Worm (Caenorhabditis elegans) whole organism, early embryonic: Measurements from ENCODE around the gene sdc-3.

Experiments
- B0310.2 ChIP-seq: sonication (generic microtip); optimal IDR thresholded peaks from 2 replicates; lab custom pipeline; 2016; ENCODE audit warnings: mild to moderate bottlenecking, missing genetic modification characterization, missing compliant biosample characterization
- F13C5.2 ChIP-seq: sonication (generic microtip); optimal IDR thresholded peaks from 2 replicates; lab custom pipeline; 2017; ENCODE audit warnings: mild to moderate bottlenecking, missing genetic modification characterization, inconsistent platforms, missing compliant biosample characterization
- aly-1 ChIP-seq: sonication (generic microtip); optimal IDR thresholded peaks from 2 replicates; lab custom pipeline; 2016; ENCODE audit warnings: missing genetic modification characterization, missing compliant biosample characterization
- ama-1 ChIP-seq: fragments of 150-350 bp; optimal IDR thresholded peaks from 2 replicates; lab custom pipeline; 2014
- ceh-13 ChIP-seq: fragments of 200-800 bp; sonication (Bioruptor generic); optimal IDR thresholded peaks from 2 replicates; lab custom pipeline; 2018; ENCODE audit warnings: mild to moderate bottlenecking, missing genetic modification characterization, missing compliant biosample characterization
- ceh-36 ChIP-seq: sonication (generic microtip); optimal IDR thresholded peaks from 2 replicates; lab custom pipeline; 2016; ENCODE audit warnings: missing genetic modification characterization, inconsistent platforms, missing compliant biosample characterization
- ets-7 ChIP-seq: sonication (generic microtip); optimal IDR thresholded peaks from 2 replicates; lab custom pipeline; 2016; ENCODE audit warnings: missing genotype, missing genetic modification characterization, missing compliant biosample characterization
- flt-1 ChIP-seq: fragments of 200-800 bp; sonication (Bioruptor generic); IDR thresholded peaks from 2 replicates; pipeline ENCODE4 v1.3.6; 2022; ENCODE audit warnings: missing genetic modification characterization, missing compliant biosample characterization
- hmbx-1 ChIP-seq: sonication (generic microtip); optimal IDR thresholded peaks from 2 replicates; lab custom pipeline; 2016; ENCODE audit warnings: mild to moderate bottlenecking, missing genetic modification characterization, missing compliant biosample characterization
- hmg-4 ChIP-seq: fragments of 200-800 bp; sonication (Bioruptor generic); optimal IDR thresholded peaks from 2 replicates; lab custom pipeline; 2018; ENCODE audit warnings: mild to moderate bottlenecking, missing genetic modification characterization, missing compliant biosample characterization
- hnd-1 ChIP-seq: sonication (generic microtip); optimal IDR thresholded peaks from 2 replicates; lab custom pipeline; 2016; ENCODE audit warnings: missing genetic modification characterization, missing compliant biosample characterization
- pes-1 ChIP-seq: fragments of 200-800 bp; sonication (Bioruptor generic); IDR thresholded peaks from 2 replicates; pipeline ENCODE4 v1.3.6; 2022; ENCODE audit warnings: missing genetic modification reagents, missing genetic modification characterization, missing compliant biosample characterization
- scrt-1 ChIP-seq: fragments of 200-800 bp; sonication (Bioruptor generic); IDR thresholded peaks from 2 replicates; pipeline ENCODE4 v1.3.6; 2022; ENCODE audit warnings: missing genetic modification characterization, missing compliant biosample characterization
- sea-1 ChIP-seq: fragments of 200-800 bp; sonication (Bioruptor generic); conservative IDR thresholded peaks from 2 replicates; pipeline ENCODE4 v1.3.6; 2022; ENCODE audit warnings: missing genetic modification characterization, missing compliant biosample characterization
- tbx-11 ChIP-seq: fragments of 200-800 bp; sonication (Bioruptor generic); IDR thresholded peaks from 2 replicates; pipeline ENCODE4 v1.3.6; 2022; ENCODE audit warnings: missing genetic modification characterization, missing compliant biosample characterization
- tbx-37 ChIP-seq: fragments of 200-800 bp; sonication (Bioruptor generic); conservative IDR thresholded peaks from 2 replicates; pipeline ENCODE4 v1.3.6; 2022; ENCODE audit warnings: missing genetic modification reagents, missing genetic modification characterization, missing compliant biosample characterization
- tra-4 ChIP-seq: sonication (generic microtip); optimal IDR thresholded peaks from 2 replicates; lab custom pipeline; 2017; ENCODE audit warnings: missing genetic modification characterization, missing compliant biosample characterization

The sdc-3 gene

DNA sequence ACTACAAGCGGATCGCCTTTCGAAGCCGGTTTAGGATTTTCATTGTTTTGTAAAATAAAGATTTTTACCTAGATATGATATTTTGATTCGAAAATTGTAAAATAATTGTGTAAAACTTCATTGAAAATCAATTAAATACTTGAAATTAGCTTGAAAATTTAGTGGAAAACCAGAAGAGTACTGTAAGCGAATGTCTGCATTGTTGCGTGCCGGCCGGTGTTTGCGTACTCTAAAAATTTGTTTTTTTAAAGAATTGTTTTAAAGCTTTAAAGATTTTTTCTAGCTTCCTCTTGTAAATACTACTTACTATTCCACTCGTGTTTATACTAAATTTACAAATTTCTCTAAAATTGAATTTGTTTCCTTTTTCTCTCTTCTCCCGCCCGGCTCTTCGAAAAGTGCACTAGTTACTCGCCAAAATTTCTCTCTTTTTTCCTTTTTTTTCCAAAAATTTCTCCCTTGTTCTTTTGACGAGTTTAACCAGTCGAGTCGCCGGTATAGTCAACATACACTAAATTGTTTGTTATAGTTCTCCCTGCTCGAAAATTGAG is 21.5 kb upstream of the sdc-3 start:
- TF ChIP-seq scrt-1 (GFP tag; lab: Robert Waterston, UW), result no peak

DNA sequence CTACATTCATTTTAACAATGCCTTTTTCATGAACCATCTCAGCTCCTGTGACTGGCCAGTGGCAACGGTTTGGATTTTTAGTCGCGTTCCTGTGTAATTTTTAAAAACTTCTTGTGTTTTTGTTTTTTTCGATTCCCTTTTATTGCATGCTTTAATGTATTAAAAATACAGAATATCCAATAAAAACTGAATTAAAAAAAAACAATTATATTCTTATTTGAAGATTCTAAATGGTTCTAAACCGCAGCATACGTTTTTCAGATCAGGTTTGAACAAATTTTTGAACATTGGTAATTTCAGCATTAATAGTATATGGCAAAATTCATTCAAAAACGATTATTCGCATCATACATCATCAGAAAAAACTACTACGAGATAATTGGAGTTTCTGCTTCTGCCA is 20.4 kb upstream of the sdc-3 start, which contains the start of gene dnj-3:
Gene dnj-3 (plus strand): TSS at position 301 of the 400 bp plus-strand sequence.
- TF ChIP-seq ets-7, result no peak
- TF ChIP-seq pes-1, result no peak
- TF ChIP-seq ceh-13 (GFP tag; lab: Kevin White, UChicago), result no peak
- no peak for TF ChIP-seq hmg-4

DNA sequence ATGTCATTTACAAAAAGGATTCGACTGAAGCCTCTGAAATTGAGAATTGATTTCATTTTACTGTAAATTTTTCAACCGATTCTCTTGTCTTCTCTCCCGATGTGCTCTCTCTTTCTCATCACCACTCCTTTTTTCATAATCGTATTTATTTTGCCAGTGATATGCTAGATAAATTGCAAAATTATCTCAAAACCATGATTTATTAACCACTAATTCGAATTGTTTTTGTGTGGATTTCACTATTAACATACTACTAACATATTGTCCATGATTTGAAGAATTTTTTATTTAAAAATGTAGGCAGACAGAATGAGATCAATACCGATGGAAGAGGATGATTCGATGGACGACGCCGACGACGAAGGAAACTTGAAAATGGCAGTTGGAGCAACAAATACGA is 19.2 kb upstream of the sdc-3 start, which contains the start of gene C25D7.10:
Gene C25D7.10 (plus strand): TSS at position 301 of the 400 bp plus-strand sequence.
- TF ChIP-seq tbx-37 (GFP tag; lab: Robert Waterston, UW) (no peak), ets-7 (no peak), hmg-4 (no peak), hmbx-1 (tag; lab: Kevin White, UChicago) (no peak), tbx-11 (GFP tag; lab: Robert Waterston, UW) (no peak), tra-4 (tag; lab: Kevin White, UChicago) (no peak), aly-1 (tag; lab: Kevin White, UChicago) (no peak), hnd-1 (no peak), ceh-13 (GFP tag; lab: Kevin White, UChicago) (no peak), ama-1 (lab: Kevin White, UChicago) (no peak), ceh-36 (tag; lab: Kevin White, UChicago) (no peak), pes-1 (no peak)

DNA sequence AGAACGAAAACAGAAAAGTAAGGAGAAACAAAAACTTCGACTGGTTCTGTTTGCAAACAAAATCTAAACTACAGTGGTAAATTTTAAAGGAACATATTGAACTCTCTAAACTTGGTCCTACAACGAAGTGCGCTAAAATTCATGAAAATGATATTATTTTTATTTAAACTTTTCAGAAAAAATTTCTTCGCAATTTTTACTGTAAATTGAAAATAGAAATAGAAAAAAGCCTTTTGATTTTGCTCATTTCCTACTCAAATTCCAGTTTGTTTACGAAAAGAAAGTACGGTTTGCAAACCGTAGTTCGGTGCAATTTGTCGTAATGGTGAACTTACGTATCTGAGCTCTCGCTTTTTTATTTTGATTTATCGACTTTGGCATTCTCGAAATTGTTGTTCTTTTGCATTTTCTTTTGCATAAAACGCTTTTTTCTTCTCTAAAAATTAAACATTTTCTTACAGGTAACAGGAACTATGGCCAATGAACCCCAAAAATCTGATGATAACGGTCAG is 17.9 kb upstream of the sdc-3 start, which contains the start of gene otub-1:
Gene otub-1 (plus strand): TSS at position 462 of the 512 bp plus-strand sequence.
- TF ChIP-seq F13C5.2 (tag; lab: Kevin White, UChicago) (no peak), scrt-1 (GFP tag; lab: Robert Waterston, UW) (no peak), tra-4 (tag; lab: Kevin White, UChicago) (no peak), tbx-37 (GFP tag; lab: Robert Waterston, UW) (no peak), B0310.2 (no peak), hmg-4 (no peak), aly-1 (tag; lab: Kevin White, UChicago) (no peak), pes-1 (no peak), ets-7 (no peak), hmbx-1 (tag; lab: Kevin White, UChicago) (no peak), tbx-11 (GFP tag; lab: Robert Waterston, UW) (no peak), hnd-1 (no peak), ceh-13 (GFP tag; lab: Kevin White, UChicago) (no peak), ama-1 (lab: Kevin White, UChicago) (no peak), flt-1 (GFP tag; lab: Robert Waterston, UW) (no peak), ceh-36 (tag; lab: Kevin White, UChicago) (no peak), sea-1 (GFP tag; lab: Robert Waterston, UW) (no peak)

DNA sequence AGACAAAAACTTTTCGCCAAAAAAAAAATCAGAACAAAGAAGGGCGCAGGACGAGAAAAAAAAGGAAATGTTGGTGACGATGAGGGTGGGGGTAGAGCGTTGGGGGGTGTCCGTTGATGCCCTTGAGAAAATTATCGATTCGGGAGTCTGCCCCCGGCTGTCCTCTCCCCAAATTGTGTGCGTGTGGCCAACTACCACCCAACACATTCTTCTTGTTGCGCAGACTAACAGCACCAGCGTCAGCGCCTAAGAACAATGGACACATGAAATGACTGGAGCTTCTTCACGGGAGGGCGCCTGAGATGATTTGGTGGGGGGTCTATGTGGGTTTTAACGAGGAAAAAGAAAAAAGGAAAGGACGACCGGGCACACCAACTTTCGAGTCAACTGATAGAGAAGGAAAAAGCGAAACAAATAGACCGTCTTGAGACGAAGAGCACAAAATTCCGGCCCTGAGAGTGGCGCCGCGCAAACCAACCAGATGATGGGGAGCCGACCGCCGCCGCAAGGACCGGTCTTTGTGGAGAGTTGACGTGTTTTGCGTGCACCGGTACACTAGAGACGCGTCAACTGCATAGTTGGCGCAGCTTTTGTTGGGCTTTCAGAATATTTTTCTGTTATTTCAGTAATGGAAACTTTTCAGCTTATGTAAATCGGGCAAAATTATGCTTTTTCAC is 17.2 kb upstream of the sdc-3 start, which contains the start of gene C25D7.9:
Gene C25D7.9 (plus strand): TSS at position 68 of the 677 bp plus-strand sequence.
- TF ChIP-seq aly-1 (tag; lab: Kevin White, UChicago) (no peak), hmg-4 (peak; percentile 75), sea-1 (GFP tag; lab: Robert Waterston, UW) (no peak), F13C5.2 (tag; lab: Kevin White, UChicago) (peak; percentile 75)

DNA sequence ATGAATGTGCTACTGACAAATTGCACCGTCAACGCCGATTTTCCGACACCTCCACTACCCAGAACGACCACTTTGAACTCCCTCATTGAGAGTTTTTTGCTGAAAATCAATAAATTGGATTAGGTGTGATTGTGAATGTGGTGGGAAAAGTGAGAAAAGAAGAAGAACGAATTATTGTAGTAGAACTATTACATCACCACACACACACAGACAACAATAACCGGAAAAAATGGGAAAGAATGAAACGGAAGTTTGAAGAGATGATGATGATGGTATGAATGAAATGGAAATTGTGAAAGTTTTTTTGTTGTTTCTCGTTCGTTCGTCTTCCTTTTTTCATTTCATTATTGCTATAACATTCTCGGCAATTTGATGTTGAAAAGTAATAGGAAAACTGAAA is 16.0 kb upstream of the sdc-3 start, which contains the start of gene rap-2:
Gene rap-2 (minus strand): TSS at position 101 of the 400 bp plus-strand sequence.
- TF ChIP-seq ets-7 (no peak), hmg-4 (no peak), ceh-13 (GFP tag; lab: Kevin White, UChicago) (no peak), F13C5.2 (tag; lab: Kevin White, UChicago) (no peak), scrt-1 (GFP tag; lab: Robert Waterston, UW) (no peak), hmbx-1 (tag; lab: Kevin White, UChicago) (no peak), flt-1 (GFP tag; lab: Robert Waterston, UW) (no peak), tbx-37 (GFP tag; lab: Robert Waterston, UW) (no peak), B0310.2 (no peak), tra-4 (tag; lab: Kevin White, UChicago) (no peak), hnd-1 (no peak), tbx-11 (GFP tag; lab: Robert Waterston, UW) (no peak), ama-1 (lab: Kevin White, UChicago) (no peak), sea-1 (GFP tag; lab: Robert Waterston, UW) (no peak), aly-1 (tag; lab: Kevin White, UChicago) (no peak), pes-1 (no peak)

DNA sequence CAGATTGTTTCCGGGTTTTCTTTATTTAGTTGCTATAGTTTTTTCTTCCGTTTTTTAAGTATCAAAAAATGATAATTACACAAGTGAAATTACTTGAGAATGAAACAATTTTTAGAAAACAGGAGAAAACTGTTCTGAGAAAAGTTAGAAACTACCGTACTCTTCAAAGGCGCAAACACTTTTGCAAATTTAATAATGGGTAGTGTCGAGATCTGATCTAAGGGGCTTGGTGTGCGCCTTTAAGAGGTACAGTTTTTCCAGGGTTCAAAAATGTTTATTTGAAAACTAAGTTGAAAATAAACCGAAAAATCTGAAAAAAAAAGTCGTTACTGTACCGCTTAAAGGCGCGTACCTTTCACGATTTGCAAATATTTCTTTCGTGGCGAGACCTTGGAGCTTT is 12.6 kb upstream of the sdc-3 start:
- TF ChIP-seq tra-4 (tag; lab: Kevin White, UChicago), result no peak
- TF ChIP-seq ets-7, result no peak
- TF ChIP-seq flt-1 (GFP tag; lab: Robert Waterston, UW), result no peak
- no peak for TF ChIP-seq B0310.2
- TF ChIP-seq pes-1, result no peak
- no peak for TF ChIP-seq ceh-36 (tag; lab: Kevin White, UChicago)

DNA sequence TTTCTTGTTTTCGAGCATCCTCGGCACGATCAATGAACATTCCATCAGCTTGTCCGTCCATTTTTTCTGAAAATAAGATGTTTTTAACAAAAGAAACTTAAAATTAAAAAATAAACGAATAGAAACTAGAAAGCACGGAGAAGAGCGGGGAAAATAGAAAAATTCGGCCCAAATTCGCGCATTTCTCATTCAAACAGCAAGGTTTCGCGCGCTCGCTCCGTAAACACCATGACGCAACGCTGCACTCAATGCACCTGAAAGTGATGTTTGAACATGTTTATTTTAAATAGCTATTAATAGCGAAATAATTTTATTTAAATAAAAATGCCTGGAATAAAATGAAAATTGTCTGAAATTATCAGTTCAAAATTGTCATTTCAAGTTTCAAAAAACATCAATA is 11.5 kb upstream of the sdc-3 start, which contains the start of the genes mcm-3 and C25D7.15:
Gene mcm-3 (minus strand): TSS at position 66 of the 400 bp plus-strand sequence.
Gene C25D7.15 (plus strand): TSS at position 275 of the 400 bp plus-strand sequence.
- TF ChIP-seq tbx-11 (GFP tag; lab: Robert Waterston, UW) (no peak), hnd-1 (no peak), ama-1 (lab: Kevin White, UChicago) (no peak), flt-1 (GFP tag; lab: Robert Waterston, UW) (no peak), F13C5.2 (tag; lab: Kevin White, UChicago) (no peak), B0310.2 (no peak), ets-7 (no peak), scrt-1 (GFP tag; lab: Robert Waterston, UW) (no peak), aly-1 (tag; lab: Kevin White, UChicago) (no peak), tra-4 (tag; lab: Kevin White, UChicago) (no peak), pes-1 (no peak)
